Fruit fly (Drosophila melanogaster) whole organism, adult: ENCODE data around the gene CG34325.

Experiments
- CG11617 ChIP-seq: fragments of 200-800 bp; sonication (Bioruptor generic); optimal IDR thresholded peaks from 2 replicates; lab custom pipeline; 2017; ENCODE audit warnings: mild to moderate bottlenecking, missing biosample characterization, missing genetic modification reagents, missing genetic modification characterization
- CG12768 ChIP-seq: fragments of 200-800 bp; sonication (Bioruptor generic); optimal IDR thresholded peaks from 2 replicates; lab custom pipeline; 2017; ENCODE audit warnings: missing biosample characterization, missing genetic modification characterization, mild to moderate bottlenecking, moderate library complexity, missing genetic modification reagents
- CG14711 ChIP-seq: fragments of 200-800 bp; sonication (Bioruptor generic); optimal IDR thresholded peaks from 2 replicates; lab custom pipeline; 2018; ENCODE audit warnings: missing biosample characterization, mild to moderate bottlenecking, missing genetic modification characterization, moderate library complexity
- CG1620 ChIP-seq: fragments of 200-800 bp; sonication (Bioruptor generic); optimal IDR thresholded peaks from 2 replicates; lab custom pipeline; 2016; ENCODE audit warnings: missing biosample characterization, missing genetic modification characterization
- CG33017 ChIP-seq: fragments of 200-800 bp; sonication (Bioruptor generic); optimal IDR thresholded peaks from 2 replicates; lab custom pipeline; 2018; ENCODE audit warnings: missing biosample characterization, mild to moderate bottlenecking, missing genetic modification characterization, moderate library complexity
- CG5204 ChIP-seq: fragments of 200-800 bp; sonication (Bioruptor generic); optimal IDR thresholded peaks from 2 replicates; lab custom pipeline; 2016; ENCODE audit warnings: missing biosample characterization, missing genetic modification characterization
- CG7045 ChIP-seq: fragments of 200-800 bp; sonication (Bioruptor generic); optimal IDR thresholded peaks from 2 replicates; lab custom pipeline; 2017; ENCODE audit warnings: missing biosample characterization, mild to moderate bottlenecking, missing genetic modification characterization
- CG7101 ChIP-seq: fragments of 200-800 bp; sonication (Bioruptor generic); optimal IDR thresholded peaks from 2 replicates; lab custom pipeline; 2018; ENCODE audit warnings: missing biosample characterization, mild to moderate bottlenecking, missing genetic modification characterization, moderate library complexity
- Clk ChIP-seq: fragments of 200-800 bp; sonication (Bioruptor generic); optimal IDR thresholded peaks from 2 replicates; lab custom pipeline; 2017; ENCODE audit warnings: missing biosample characterization, missing genetic modification characterization
- Crg-1 ChIP-seq: fragments of 200-800 bp; sonication (Bioruptor generic); optimal IDR thresholded peaks from 2 replicates; lab custom pipeline; 2016; ENCODE audit warnings: missing biosample characterization, missing genetic modification characterization
- Hr96 ChIP-seq: fragments of 200-800 bp; sonication (Bioruptor generic); optimal IDR thresholded peaks from 2 replicates; lab custom pipeline; 2016; ENCODE audit warnings: missing biosample characterization, missing genetic modification characterization
- Mnt ChIP-seq: fragments of 200-800 bp; sonication (Bioruptor generic); optimal IDR thresholded peaks from 2 replicates; lab custom pipeline; 2016; ENCODE audit warnings: missing biosample characterization, mild to moderate bottlenecking, missing genetic modification characterization
- bab1 ChIP-seq: fragments of 200-800 bp; sonication (Bioruptor generic); optimal IDR thresholded peaks from 3 replicates; lab custom pipeline; 2019; ENCODE audit warnings: missing biosample characterization, mild to moderate bottlenecking, missing genetic modification characterization, moderate library complexity
- cic ChIP-seq: fragments of 200-800 bp; sonication (Bioruptor generic); optimal IDR thresholded peaks from 2 replicates; lab custom pipeline; 2017; ENCODE audit warnings: missing biosample characterization, mild to moderate bottlenecking, missing genetic modification characterization, moderate library complexity
- cnc ChIP-seq, 2 experiments: fragments of >200 bp; optimal IDR thresholded peaks; 2 replicates each; lab custom pipeline; 2017
- kay ChIP-seq: fragments of 200-800 bp; sonication (Bioruptor generic); peaks from one replicate; lab custom pipeline; 2016; ENCODE audit warnings: missing biosample characterization, missing genetic modification characterization, borderline replicate concordance
- ovo ChIP-seq: fragments of 200-800 bp; sonication (Bioruptor generic); optimal IDR thresholded peaks from 2 replicates; lab custom pipeline; 2016; ENCODE audit warnings: missing biosample characterization, missing genetic modification characterization
- pad ChIP-seq: fragments of 200-800 bp; sonication (Bioruptor generic); optimal IDR thresholded peaks from 3 replicates; lab custom pipeline; 2017; ENCODE audit warnings: missing biosample characterization, missing genetic modification characterization, mild to moderate bottlenecking, moderate library complexity, missing genetic modification reagents
- tj ChIP-seq: fragments of 200-800 bp; sonication (Bioruptor generic); optimal IDR thresholded peaks from 3 replicates; lab custom pipeline; 2017; ENCODE audit warnings: missing biosample characterization, mild to moderate bottlenecking, missing genetic modification characterization, moderate library complexity
- toe ChIP-seq: fragments of 200-800 bp; sonication (Bioruptor generic); optimal IDR thresholded peaks from 2 replicates; lab custom pipeline; 2016; ENCODE audit warnings: missing biosample characterization, missing genetic modification characterization

CG34325 gene

DNA sequence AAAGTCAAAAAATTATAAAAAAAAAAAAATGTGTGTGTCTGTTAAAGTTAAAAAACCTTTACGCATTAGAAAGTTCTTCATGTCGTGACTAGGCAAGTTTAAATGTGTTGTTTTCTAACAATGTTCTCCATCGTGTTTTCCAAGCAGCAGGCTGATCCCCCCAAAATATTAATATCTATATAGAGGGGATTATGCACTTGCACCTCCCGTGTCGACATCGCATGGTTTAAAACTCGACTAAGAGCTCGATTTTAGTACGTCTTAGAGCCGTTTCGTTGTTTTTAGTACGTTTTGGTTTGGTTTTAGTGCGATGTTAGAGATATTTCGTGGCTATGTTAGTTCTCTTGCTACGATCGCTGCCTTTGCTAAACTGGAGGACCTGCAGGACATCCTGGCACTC is 31.9 kb upstream of the CG34325 start:
- no peak for TF ChIP-seq cic
- no peak for TF ChIP-seq toe (GFP tag; lab: Kevin White, UChicago)
- TF ChIP-seq Hr96 (GFP tag; lab: Kevin White, UChicago), result no peak
- no peak for TF ChIP-seq kay
- no peak for TF ChIP-seq CG14711 (tag; lab: Kevin White, UChicago)
- TF ChIP-seq CG1620 (GFP tag; lab: Kevin White, UChicago), result no peak
- TF ChIP-seq tj (GFP tag; lab: Kevin White, UChicago), result no peak
- no peak for TF ChIP-seq pad
- no peak for TF ChIP-seq CG33017
- TF ChIP-seq ovo (GFP tag; lab: Kevin White, UChicago), result no peak
- no peak for TF ChIP-seq Mnt (GFP tag; lab: Kevin White, UChicago)

DNA sequence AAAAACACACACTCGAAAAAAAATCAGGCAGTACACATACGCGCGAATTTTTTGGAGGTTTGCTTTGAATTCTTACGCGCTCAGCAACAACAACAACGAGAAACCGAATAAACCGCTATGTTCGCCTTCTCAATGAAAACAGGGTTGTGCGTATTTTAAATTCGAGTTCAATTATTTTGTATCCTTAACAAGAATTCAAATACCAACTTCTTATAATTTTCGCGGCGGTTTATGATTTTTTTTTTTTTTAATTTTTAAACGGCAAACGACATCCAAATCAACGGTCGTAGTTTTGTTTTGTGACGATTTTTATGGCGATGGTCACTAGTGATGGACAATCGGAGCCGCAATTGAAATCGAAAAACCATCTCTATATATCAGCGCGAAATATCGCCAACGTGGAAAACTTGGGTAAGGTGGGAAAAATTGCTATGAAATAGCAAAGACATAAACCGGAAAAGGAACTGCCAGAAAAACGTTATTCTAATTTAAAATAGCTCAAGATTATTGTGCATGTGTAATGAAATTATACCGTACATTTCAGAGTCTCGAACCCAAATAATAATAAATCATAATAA is 30.5 kb upstream of the CG34325 start, which contains the start of gene goe:
Gene goe, minus strand, starts transcription at position 332 of the 578 bp plus-strand sequence.
- TF ChIP-seq CG7101 (peak; percentile 87), Mnt (GFP tag; lab: Kevin White, UChicago) (peak; percentile 74), toe (GFP tag; lab: Kevin White, UChicago) (peak; percentile 67), Crg-1 (peak; percentile 70), bab1 (peak; percentile 84), CG12768 (GFP tag; lab: Kevin White, UChicago) (no peak), cic (peak; percentile 22), Clk (GFP tag; lab: Kevin White, UChicago) (no peak), CG5204 (peak; percentile 72), CG11617 (GFP tag; lab: Kevin White, UChicago) (peak; percentile 75), CG14711 (tag; lab: Kevin White, UChicago) (peak; percentile 78), CG1620 (GFP tag; lab: Kevin White, UChicago) (peak; percentile 90), tj (GFP tag; lab: Kevin White, UChicago) (peak; percentile 46), CG33017 (peak; percentile 7), pad (peak; percentile 56), kay (peak; percentile 66), ovo (GFP tag; lab: Kevin White, UChicago) (peak; percentile 94), Hr96 (GFP tag; lab: Kevin White, UChicago) (peak; percentile 92), CG7045 (no peak), cnc (optimal IDR thresholded peaks at IDR 0.05; lab: Kevin White, UChicago) (no peak)

DNA sequence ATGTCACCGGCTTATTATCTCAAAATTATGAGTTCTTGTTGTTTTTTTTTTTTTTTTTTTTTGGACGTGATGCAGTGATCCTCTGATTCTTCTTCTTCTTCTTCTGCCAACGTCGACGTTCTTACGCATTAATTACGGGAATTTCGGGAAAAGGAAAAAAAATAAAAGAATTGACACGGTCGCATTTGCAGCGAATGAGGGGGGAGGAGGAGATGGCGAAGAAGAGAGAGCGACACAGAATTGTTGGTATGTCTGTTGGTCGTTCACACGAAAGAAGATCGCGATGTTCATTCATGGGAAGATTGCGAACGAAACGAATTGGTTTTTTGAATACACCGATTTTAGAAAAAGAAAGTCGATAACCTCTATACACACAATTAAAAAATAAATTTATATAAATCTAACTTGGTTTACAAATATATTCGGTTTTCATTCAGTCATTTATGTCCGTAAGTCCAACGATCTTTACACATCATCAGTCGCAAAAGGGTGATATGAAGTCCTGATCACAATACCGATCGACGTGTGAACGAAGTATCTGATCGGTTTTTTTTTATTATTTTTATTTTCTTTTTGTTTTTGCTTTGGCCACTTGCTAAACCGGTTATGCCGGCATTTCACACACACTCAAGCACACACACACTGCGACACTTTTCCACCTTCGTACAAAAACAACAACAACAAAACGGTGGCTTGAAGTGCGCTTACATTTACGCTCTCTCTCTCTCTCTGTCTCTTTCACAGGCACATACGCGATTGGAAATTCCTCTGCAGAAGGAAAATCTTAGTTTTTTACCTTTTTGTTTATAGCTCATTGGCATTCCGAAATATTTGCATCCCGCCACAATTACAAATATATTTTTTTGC is 29.7 kb upstream of the CG34325 start:
- TF ChIP-seq Mnt (GFP tag; lab: Kevin White, UChicago) (peak; percentile 12), tj (GFP tag; lab: Kevin White, UChicago) (peak; percentile 46), cic (no peak), CG14711 (tag; lab: Kevin White, UChicago) (peak; percentile 56), CG12768 (GFP tag; lab: Kevin White, UChicago) (no peak), toe (GFP tag; lab: Kevin White, UChicago) (no peak), CG5204 (peak; percentile 40), Clk (GFP tag; lab: Kevin White, UChicago) (no peak), CG1620 (GFP tag; lab: Kevin White, UChicago) (peak; percentile 22), CG11617 (GFP tag; lab: Kevin White, UChicago) (peak; percentile 63), CG7045 (peak; percentile 49), bab1 (peak; percentile 89), CG33017 (peak; percentile 51), ovo (GFP tag; lab: Kevin White, UChicago) (no peak), cnc (optimal IDR thresholded peaks at IDR 0.05; lab: Kevin White, UChicago) (no peak), CG7101 (peak; percentile 76), Crg-1 (no peak), Hr96 (GFP tag; lab: Kevin White, UChicago) (peak; percentile 41), pad (peak; percentile 57), kay (peak; percentile 79)

DNA sequence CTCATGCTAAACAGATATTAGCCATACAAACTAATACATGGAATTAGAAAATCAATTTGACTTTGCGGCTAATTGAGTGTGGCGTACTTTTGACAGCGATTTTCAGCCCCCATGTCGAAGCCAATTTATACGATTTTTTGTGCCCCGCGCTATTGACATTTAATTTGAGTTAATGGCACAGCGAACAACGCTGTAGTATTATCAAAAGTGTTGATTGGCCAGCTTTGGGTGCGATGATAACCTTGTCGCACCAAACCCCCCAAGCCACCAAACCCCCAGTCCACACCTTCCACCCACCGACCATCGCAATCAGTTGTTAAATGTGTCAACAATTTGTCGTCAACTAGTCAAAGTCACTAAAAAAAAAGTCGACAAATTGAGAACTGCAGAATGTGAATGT is 28.1 kb upstream of the CG34325 start:
- TF ChIP-seq Mnt (GFP tag; lab: Kevin White, UChicago) (peak; percentile 5), bab1 (no peak), CG14711 (tag; lab: Kevin White, UChicago) (no peak), CG7101 (peak; percentile 20), Hr96 (GFP tag; lab: Kevin White, UChicago) (no peak), cic (peak; percentile 28), tj (GFP tag; lab: Kevin White, UChicago) (peak; percentile 38), kay (no peak)

DNA sequence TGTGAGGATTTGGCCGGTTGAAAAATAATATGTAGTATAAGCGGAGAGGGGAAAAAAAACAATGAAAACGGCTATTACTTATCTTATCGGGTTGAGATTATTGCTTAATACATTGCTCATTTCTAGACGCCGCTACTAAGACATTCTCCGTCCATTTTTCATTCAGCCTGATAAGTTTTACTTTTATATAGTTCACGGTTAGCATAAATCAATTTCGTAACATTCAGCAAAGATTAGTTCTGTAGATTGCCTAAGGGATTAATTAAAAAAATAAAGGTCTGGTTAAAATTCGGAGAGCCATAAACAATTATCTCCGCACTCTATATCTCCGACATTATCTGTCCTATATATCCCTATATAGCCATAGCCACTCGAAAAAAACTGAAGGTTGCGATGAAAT is 26.3 kb upstream of the CG34325 start:
- no peak for TF ChIP-seq ovo (GFP tag; lab: Kevin White, UChicago)
- no peak for TF ChIP-seq Mnt (GFP tag; lab: Kevin White, UChicago)
- TF ChIP-seq CG5204, result no peak
- no peak for TF ChIP-seq CG14711 (tag; lab: Kevin White, UChicago)

DNA sequence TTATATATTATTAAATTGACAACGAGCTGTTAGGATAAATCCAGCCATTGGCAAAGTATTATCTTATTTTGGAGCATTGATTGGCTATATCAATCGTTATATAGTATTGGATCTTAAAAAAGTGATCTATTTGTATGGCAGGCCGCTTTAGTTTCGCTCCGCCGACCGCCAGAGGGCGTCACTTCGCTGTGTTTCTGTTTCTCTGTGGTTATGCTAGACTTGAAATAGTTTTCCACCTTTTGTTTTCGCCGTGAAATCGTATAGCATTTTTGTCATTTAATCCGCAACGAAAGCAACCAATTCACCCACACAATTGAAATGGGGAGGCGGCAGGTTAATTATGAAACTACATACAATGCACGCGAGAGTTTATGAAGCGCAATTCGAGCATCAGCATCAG is 25.6 kb upstream of the CG34325 start:
- TF ChIP-seq kay (peak; percentile 50), CG11617 (GFP tag; lab: Kevin White, UChicago) (no peak), CG14711 (tag; lab: Kevin White, UChicago) (no peak), Hr96 (GFP tag; lab: Kevin White, UChicago) (no peak), cic (no peak), pad (no peak), CG1620 (GFP tag; lab: Kevin White, UChicago) (no peak), CG7045 (no peak), toe (GFP tag; lab: Kevin White, UChicago) (no peak), bab1 (peak; percentile 20), CG12768 (GFP tag; lab: Kevin White, UChicago) (no peak), tj (GFP tag; lab: Kevin White, UChicago) (no peak), Mnt (GFP tag; lab: Kevin White, UChicago) (no peak), cnc (optimal IDR thresholded peaks at IDR 0.05; lab: Kevin White, UChicago) (no peak), CG7101 (no peak), Crg-1 (no peak), CG33017 (no peak), ovo (GFP tag; lab: Kevin White, UChicago) (no peak)
